Fruit fly (Drosophila melanogaster) whole organism, pupa: Measurements from ENCODE around the gene Cyp6d5.

Source experiments
- CG10348 ChIP-seq: fragments of 200-800 bp; sonication (Bioruptor generic); IDR thresholded peaks from 2 replicates; pipeline ENCODE4 v1.3.6; 2022; ENCODE audit warnings: missing biosample characterization, missing genetic modification characterization
- CG12605 ChIP-seq: fragments of 200-800 bp; sonication (Bioruptor generic); IDR thresholded peaks from 2 replicates; pipeline ENCODE4 v1.3.6; 2022; ENCODE audit warnings: missing biosample characterization, missing genetic modification characterization
- CG13204 ChIP-seq: fragments of 200-800 bp; sonication (Bioruptor generic); optimal IDR thresholded peaks from 2 replicates; lab custom pipeline; 2018; ENCODE audit warnings: missing biosample characterization, mild to moderate bottlenecking, missing genetic modification characterization, moderate library complexity
- CG14655 ChIP-seq: fragments of 200-800 bp; sonication (Bioruptor generic); optimal IDR thresholded peaks from 3 replicates; lab custom pipeline; 2017; ENCODE audit warnings: mild to moderate bottlenecking, missing biosample characterization, missing genetic modification reagents, missing genetic modification characterization
- CG15710 ChIP-seq: fragments of 200-800 bp; sonication (Bioruptor generic); optimal IDR thresholded peaks from 2 replicates; lab custom pipeline; 2018; ENCODE audit warnings: missing biosample characterization, mild to moderate bottlenecking, missing genetic modification characterization, moderate library complexity
- CG17806 ChIP-seq: fragments of 200-800 bp; sonication (Bioruptor generic); optimal IDR thresholded peaks from 2 replicates; lab custom pipeline; 2018; ENCODE audit warnings: missing biosample characterization, mild to moderate bottlenecking, missing genetic modification characterization, moderate library complexity
- CG32121 ChIP-seq: fragments of 200-800 bp; sonication (Bioruptor generic); IDR thresholded peaks from 2 replicates; pipeline ENCODE4 v1.3.6; 2022; ENCODE audit warnings: missing biosample characterization, missing genetic modification characterization
- CG34367 ChIP-seq: fragments of 200-800 bp; sonication (Bioruptor generic); optimal IDR thresholded peaks from 2 replicates; lab custom pipeline; 2018; ENCODE audit warnings: missing biosample characterization, mild to moderate bottlenecking, missing genetic modification characterization
- CG4496 ChIP-seq: fragments of 200-800 bp; sonication (Bioruptor generic); IDR thresholded peaks from 3 replicates; pipeline ENCODE4 v1.3.6; 2022; ENCODE audit warnings: missing biosample characterization, missing genetic modification characterization
- CG8159 ChIP-seq: fragments of 200-800 bp; sonication (Bioruptor generic); optimal IDR thresholded peaks from 3 replicates; lab custom pipeline; 2018; ENCODE audit warnings: missing biosample characterization, mild to moderate bottlenecking, missing genetic modification characterization, moderate library complexity
- CG8301 ChIP-seq: fragments of 200-800 bp; sonication (Bioruptor generic); optimal IDR thresholded peaks from 2 replicates; lab custom pipeline; 2018; ENCODE audit warnings: missing biosample characterization, mild to moderate bottlenecking, missing genetic modification characterization
- CG9948 ChIP-seq: fragments of 200-800 bp; sonication (Bioruptor generic); optimal IDR thresholded peaks from 2 replicates; lab custom pipeline; 2018; ENCODE audit warnings: missing biosample characterization, mild to moderate bottlenecking, missing genetic modification characterization, moderate library complexity
- D1 ChIP-seq: fragments of 200-800 bp; sonication (Bioruptor generic); optimal IDR thresholded peaks from 2 replicates; lab custom pipeline; 2018; ENCODE audit warnings: missing biosample characterization, mild to moderate bottlenecking, missing genetic modification characterization, moderate library complexity
- EcR ChIP-seq: fragments of 200-800 bp; sonication (Bioruptor generic); optimal IDR thresholded peaks from 3 replicates; lab custom pipeline; 2019; ENCODE audit warnings: missing biosample characterization, missing genetic modification characterization, mild to moderate bottlenecking, moderate library complexity, missing genetic modification reagents
- Ets98B ChIP-seq: fragments of 200-800 bp; sonication (Bioruptor generic); IDR thresholded peaks from 2 replicates; pipeline ENCODE4 v1.3.6; 2022; ENCODE audit warnings: missing biosample characterization, missing genetic modification characterization
- Pif1A ChIP-seq: fragments of 200-800 bp; sonication (Bioruptor generic); optimal IDR thresholded peaks from 3 replicates; lab custom pipeline; 2016; ENCODE audit warnings: missing biosample characterization, missing genetic modification characterization
- Pif1B ChIP-seq: fragments of 200-800 bp; sonication (Bioruptor generic); optimal IDR thresholded peaks from 3 replicates; lab custom pipeline; 2016; ENCODE audit warnings: missing biosample characterization, missing genetic modification characterization
- Snoo ChIP-seq: fragments of 200-800 bp; sonication (Bioruptor generic); optimal IDR thresholded peaks from 3 replicates; lab custom pipeline; 2017; ENCODE audit warnings: missing biosample characterization, mild to moderate bottlenecking, missing genetic modification characterization, inconsistent platforms
- fd96Ca ChIP-seq: fragments of 200-800 bp; sonication (Bioruptor generic); IDR thresholded peaks from 3 replicates; pipeline ENCODE4 v1.3.6; 2022; ENCODE audit warnings: missing biosample characterization, missing genetic modification characterization
- gl ChIP-seq: fragments of 200-800 bp; sonication (Bioruptor generic); optimal IDR thresholded peaks from 2 replicates; lab custom pipeline; 2018; ENCODE audit warnings: missing biosample characterization, mild to moderate bottlenecking, missing genetic modification characterization
- rn ChIP-seq: fragments of 200-800 bp; sonication (Bioruptor generic); IDR thresholded peaks from 2 replicates; pipeline ENCODE4 v1.3.6; 2022; ENCODE audit warnings: missing biosample characterization, missing genetic modification characterization

Cyp6d5 gene

DNA sequence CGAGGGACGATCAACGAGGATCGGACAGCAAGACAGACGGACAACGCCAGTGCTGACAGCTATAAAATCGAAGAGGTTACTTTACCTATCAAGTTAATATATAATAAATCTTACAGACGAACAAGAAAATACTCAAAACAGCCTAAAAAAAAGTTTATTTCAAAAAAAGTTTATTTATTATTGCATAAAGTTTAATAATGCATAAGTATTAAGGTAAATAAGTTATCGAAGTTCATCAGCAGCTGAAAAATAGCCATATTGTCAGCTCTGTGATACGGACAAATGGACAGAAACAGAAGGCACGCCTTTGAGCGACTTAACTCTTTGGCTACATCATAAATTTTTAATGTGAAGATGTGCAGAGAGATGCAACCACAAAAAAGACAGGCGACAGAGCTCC, 17.4 kb upstream of the Cyp6d5 start:
- TF ChIP-seq CG4496 = no peak
- peak; percentile 14 for TF ChIP-seq CG14655 (GFP tag; lab: Kevin White, UChicago)
- TF ChIP-seq gl (tag; lab: Kevin White, UChicago) = no peak
- TF ChIP-seq rn (GFP tag; lab: Robert Waterston, UW) = no peak
- TF ChIP-seq CG8301 (tag; lab: Kevin White, UChicago) = peak; percentile 7
- no peak for TF ChIP-seq CG32121
- TF ChIP-seq EcR (GFP tag; lab: Kevin White, UChicago) = peak; percentile 17
- no peak for TF ChIP-seq fd96Ca (GFP tag; lab: Robert Waterston, UW)
- no peak for TF ChIP-seq CG12605 (GFP tag; lab: Robert Waterston, UW)
- TF ChIP-seq D1 = no peak
- no peak for TF ChIP-seq Pif1B (GFP tag; lab: Kevin White, UChicago)
- TF ChIP-seq CG8159 (tag; lab: Kevin White, UChicago) = peak; percentile 58
- no peak for TF ChIP-seq CG13204 (GFP tag; lab: Kevin White, UChicago)
- peak; percentile 12 for TF ChIP-seq CG9948 (tag; lab: Kevin White, UChicago)
- no peak for TF ChIP-seq Pif1A (GFP tag; lab: Kevin White, UChicago)
- no peak for TF ChIP-seq CG10348 (GFP tag; lab: Robert Waterston, UW)
- peak; percentile 14 for TF ChIP-seq CG17806 (tag; lab: Kevin White, UChicago)
- TF ChIP-seq Snoo (tag; lab: Kevin White, UChicago) = no peak
- peak; percentile 37 for TF ChIP-seq CG15710 (tag; lab: Kevin White, UChicago)
- TF ChIP-seq CG34367 (tag; lab: Kevin White, UChicago) = peak; percentile 6
- no peak for TF ChIP-seq Ets98B (GFP tag; lab: Robert Waterston, UW)

DNA sequence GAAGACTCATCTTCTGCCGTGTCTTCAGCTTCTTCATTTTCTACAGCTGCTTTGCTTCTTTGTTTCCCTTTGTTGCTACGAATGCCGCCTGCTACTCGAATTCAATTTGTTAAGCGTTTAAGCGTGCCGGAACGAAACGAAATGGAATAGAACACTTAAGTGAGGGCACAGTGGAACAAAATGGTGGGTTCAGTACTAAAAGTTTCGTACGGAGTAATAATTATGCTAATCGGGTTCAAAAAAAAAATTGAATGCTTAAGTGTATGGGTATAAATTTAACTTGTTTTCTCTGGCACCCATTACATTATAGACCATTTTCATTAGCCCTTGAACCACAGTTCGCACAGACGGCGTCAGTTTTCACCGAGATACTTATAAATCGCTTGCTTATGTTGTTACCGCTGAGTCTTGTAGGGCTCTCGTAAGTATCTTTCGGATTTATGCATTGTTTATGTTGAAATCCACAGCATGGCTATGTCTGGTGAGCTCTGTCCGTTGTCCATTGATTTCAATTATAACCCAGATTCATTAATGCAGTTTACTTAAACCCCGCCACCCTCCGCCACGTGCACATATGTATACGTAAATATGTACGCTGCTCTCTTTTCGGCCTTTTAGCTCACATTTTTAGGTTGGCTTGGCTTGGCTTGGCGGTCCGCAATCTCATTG, 16.4 kb upstream of the Cyp6d5 start:
- TF ChIP-seq Pif1B (GFP tag; lab: Kevin White, UChicago) (peak; percentile 88), EcR (GFP tag; lab: Kevin White, UChicago) (no peak), Pif1A (GFP tag; lab: Kevin White, UChicago) (peak; percentile 88), CG8301 (tag; lab: Kevin White, UChicago) (peak; percentile 87), D1 (peak; percentile 84), CG34367 (tag; lab: Kevin White, UChicago) (peak; percentile 85), CG4496 (peak; percentile 95), Ets98B (GFP tag; lab: Robert Waterston, UW) (peak; percentile 88), CG15710 (tag; lab: Kevin White, UChicago) (peak; percentile 83), CG14655 (GFP tag; lab: Kevin White, UChicago) (peak; percentile 82), CG12605 (GFP tag; lab: Robert Waterston, UW) (peak; percentile 88), Snoo (tag; lab: Kevin White, UChicago) (peak; percentile 78), CG9948 (tag; lab: Kevin White, UChicago) (peak; percentile 77), gl (tag; lab: Kevin White, UChicago) (peak; percentile 95), fd96Ca (GFP tag; lab: Robert Waterston, UW) (peak; percentile 93), rn (GFP tag; lab: Robert Waterston, UW) (peak; percentile 86), CG17806 (tag; lab: Kevin White, UChicago) (peak; percentile 95), CG8159 (tag; lab: Kevin White, UChicago) (peak; percentile 96), CG10348 (GFP tag; lab: Robert Waterston, UW) (no peak), CG13204 (GFP tag; lab: Kevin White, UChicago) (peak; percentile 55), CG32121 (peak; percentile 82)
- TF ChIP-seq, all 21 proteins: peak for 19

DNA sequence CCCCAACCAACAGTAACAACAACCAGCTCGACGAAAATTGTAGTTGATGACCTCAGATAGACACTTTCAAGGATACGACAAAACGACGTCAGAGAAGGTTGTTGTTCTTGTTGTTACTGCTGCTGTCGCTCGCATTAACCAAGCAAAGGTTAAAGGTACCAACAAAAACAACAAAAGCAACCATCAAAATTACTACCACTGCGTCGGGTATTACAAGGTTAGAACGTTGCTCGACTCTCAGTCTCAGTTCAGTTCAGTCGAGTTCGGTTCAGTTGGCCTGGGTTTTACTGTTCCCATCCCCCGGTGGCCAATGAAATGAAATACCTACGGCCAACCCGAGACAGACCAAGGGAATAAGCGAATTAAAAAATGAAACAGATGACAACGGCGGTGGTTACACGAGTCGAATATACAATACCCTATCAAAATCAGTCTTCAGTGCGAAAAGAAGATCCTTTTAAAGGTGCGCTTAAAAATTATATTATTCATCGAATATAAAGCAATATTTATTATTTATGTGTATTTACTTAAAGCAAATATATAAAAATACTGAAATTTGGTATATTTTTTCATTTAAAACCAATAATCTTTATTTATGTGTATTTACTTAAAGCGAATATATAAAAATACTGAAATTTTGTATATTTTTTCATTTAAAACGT, 15.1 kb upstream of the Cyp6d5 start:
- TF ChIP-seq CG32121 (no peak), Pif1B (GFP tag; lab: Kevin White, UChicago) (no peak), gl (tag; lab: Kevin White, UChicago) (no peak), CG14655 (GFP tag; lab: Kevin White, UChicago) (no peak), Pif1A (GFP tag; lab: Kevin White, UChicago) (no peak), CG4496 (no peak), CG9948 (tag; lab: Kevin White, UChicago) (peak; percentile 28), CG8301 (tag; lab: Kevin White, UChicago) (no peak), CG15710 (tag; lab: Kevin White, UChicago) (no peak), CG12605 (GFP tag; lab: Robert Waterston, UW) (no peak), CG8159 (tag; lab: Kevin White, UChicago) (peak; percentile 44), CG10348 (GFP tag; lab: Robert Waterston, UW) (no peak), CG17806 (tag; lab: Kevin White, UChicago) (no peak), Snoo (tag; lab: Kevin White, UChicago) (no peak), fd96Ca (GFP tag; lab: Robert Waterston, UW) (no peak), EcR (GFP tag; lab: Kevin White, UChicago) (peak; percentile 85), D1 (no peak), Ets98B (GFP tag; lab: Robert Waterston, UW) (no peak), CG34367 (tag; lab: Kevin White, UChicago) (no peak), rn (GFP tag; lab: Robert Waterston, UW) (no peak), CG13204 (GFP tag; lab: Kevin White, UChicago) (no peak)

DNA sequence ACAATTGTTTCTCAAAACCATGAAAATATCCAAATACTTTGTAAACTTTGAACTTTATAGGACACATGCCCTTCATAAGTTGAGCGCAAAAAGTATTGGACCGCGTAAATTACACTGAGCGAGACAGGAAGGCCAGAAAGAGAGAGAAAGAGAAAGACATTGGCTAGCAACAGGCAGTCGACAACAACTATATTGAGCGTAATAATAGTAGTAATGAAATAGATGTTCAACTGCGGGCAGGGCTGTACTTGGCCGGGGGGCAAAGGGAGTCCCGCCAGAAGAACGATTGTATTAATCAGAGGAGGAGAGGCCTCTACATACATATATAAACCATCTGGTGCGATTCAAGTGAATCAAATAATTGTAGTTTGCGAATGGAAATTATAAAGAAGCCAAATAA, 14.4 kb upstream of the Cyp6d5 start:
- TF ChIP-seq CG12605 (GFP tag; lab: Robert Waterston, UW) = no peak
- no peak for TF ChIP-seq CG14655 (GFP tag; lab: Kevin White, UChicago)
- no peak for TF ChIP-seq CG8301 (tag; lab: Kevin White, UChicago)
- no peak for TF ChIP-seq fd96Ca (GFP tag; lab: Robert Waterston, UW)
- no peak for TF ChIP-seq CG13204 (GFP tag; lab: Kevin White, UChicago)
- TF ChIP-seq rn (GFP tag; lab: Robert Waterston, UW) = no peak
- no peak for TF ChIP-seq Ets98B (GFP tag; lab: Robert Waterston, UW)
